Worm (Caenorhabditis elegans) whole organism, early embryonic: ENCODE measurements around the gene lntl-1.

ENCODE experiments used
- B0310.2 ChIP-seq: sonication (generic microtip); optimal IDR thresholded peaks from 2 replicates; lab custom pipeline; 2016; ENCODE audit warnings: mild to moderate bottlenecking, missing genetic modification characterization, missing compliant biosample characterization
- aly-1 ChIP-seq: sonication (generic microtip); optimal IDR thresholded peaks from 2 replicates; lab custom pipeline; 2016; ENCODE audit warnings: missing genetic modification characterization, missing compliant biosample characterization
- ama-1 ChIP-seq: fragments of 150-350 bp; optimal IDR thresholded peaks from 2 replicates; lab custom pipeline; 2014
- ceh-13 ChIP-seq: fragments of 200-800 bp; sonication (Bioruptor generic); optimal IDR thresholded peaks from 2 replicates; lab custom pipeline; 2018; ENCODE audit warnings: mild to moderate bottlenecking, missing genetic modification characterization, missing compliant biosample characterization
- ceh-36 ChIP-seq: sonication (generic microtip); optimal IDR thresholded peaks from 2 replicates; lab custom pipeline; 2016; ENCODE audit warnings: missing genetic modification characterization, inconsistent platforms, missing compliant biosample characterization
- ets-7 ChIP-seq: sonication (generic microtip); optimal IDR thresholded peaks from 2 replicates; lab custom pipeline; 2016; ENCODE audit warnings: missing genotype, missing genetic modification characterization, missing compliant biosample characterization
- flt-1 ChIP-seq: fragments of 200-800 bp; sonication (Bioruptor generic); IDR thresholded peaks from 2 replicates; pipeline ENCODE4 v1.3.6; 2022; ENCODE audit warnings: missing genetic modification characterization, missing compliant biosample characterization
- hnd-1 ChIP-seq: sonication (generic microtip); optimal IDR thresholded peaks from 2 replicates; lab custom pipeline; 2016; ENCODE audit warnings: missing genetic modification characterization, missing compliant biosample characterization
- scrt-1 ChIP-seq: fragments of 200-800 bp; sonication (Bioruptor generic); IDR thresholded peaks from 2 replicates; pipeline ENCODE4 v1.3.6; 2022; ENCODE audit warnings: missing genetic modification characterization, missing compliant biosample characterization
- sea-1 ChIP-seq: fragments of 200-800 bp; sonication (Bioruptor generic); conservative IDR thresholded peaks from 2 replicates; pipeline ENCODE4 v1.3.6; 2022; ENCODE audit warnings: missing genetic modification characterization, missing compliant biosample characterization
- tbx-11 ChIP-seq: fragments of 200-800 bp; sonication (Bioruptor generic); IDR thresholded peaks from 2 replicates; pipeline ENCODE4 v1.3.6; 2022; ENCODE audit warnings: missing genetic modification characterization, missing compliant biosample characterization
- tra-4 ChIP-seq: sonication (generic microtip); optimal IDR thresholded peaks from 2 replicates; lab custom pipeline; 2017; ENCODE audit warnings: missing genetic modification characterization, missing compliant biosample characterization

ce11 chrIV:5814092-5814650, 7.3 kb upstream of the lntl-1 start, which contains the start of gene oops-1:
- no peak for TF ChIP-seq ets-7 (tag; lab: Kevin White, UChicago)
- TF ChIP-seq ceh-36 (tag; lab: Kevin White, UChicago), result no peak
- no peak for TF ChIP-seq sea-1 (GFP tag; lab: Robert Waterston, UW)
- TF ChIP-seq tbx-11 (GFP tag; lab: Robert Waterston, UW), result no peak
- no peak for TF ChIP-seq ama-1 (lab: Kevin White, UChicago)
- no peak for TF ChIP-seq tra-4
- TF ChIP-seq hnd-1, result no peak
- no peak for TF ChIP-seq aly-1
- TF ChIP-seq B0310.2 (tag; lab: Kevin White, UChicago), result no peak
- no peak for TF ChIP-seq scrt-1 (GFP tag; lab: Robert Waterston, UW)
- no peak for TF ChIP-seq ceh-13 (GFP tag; lab: Kevin White, UChicago)
- TF ChIP-seq flt-1 (GFP tag; lab: Robert Waterston, UW), result no peak
